Worm (Caenorhabditis elegans): ENCODE data around the gene F21C10.4.

DNA sequence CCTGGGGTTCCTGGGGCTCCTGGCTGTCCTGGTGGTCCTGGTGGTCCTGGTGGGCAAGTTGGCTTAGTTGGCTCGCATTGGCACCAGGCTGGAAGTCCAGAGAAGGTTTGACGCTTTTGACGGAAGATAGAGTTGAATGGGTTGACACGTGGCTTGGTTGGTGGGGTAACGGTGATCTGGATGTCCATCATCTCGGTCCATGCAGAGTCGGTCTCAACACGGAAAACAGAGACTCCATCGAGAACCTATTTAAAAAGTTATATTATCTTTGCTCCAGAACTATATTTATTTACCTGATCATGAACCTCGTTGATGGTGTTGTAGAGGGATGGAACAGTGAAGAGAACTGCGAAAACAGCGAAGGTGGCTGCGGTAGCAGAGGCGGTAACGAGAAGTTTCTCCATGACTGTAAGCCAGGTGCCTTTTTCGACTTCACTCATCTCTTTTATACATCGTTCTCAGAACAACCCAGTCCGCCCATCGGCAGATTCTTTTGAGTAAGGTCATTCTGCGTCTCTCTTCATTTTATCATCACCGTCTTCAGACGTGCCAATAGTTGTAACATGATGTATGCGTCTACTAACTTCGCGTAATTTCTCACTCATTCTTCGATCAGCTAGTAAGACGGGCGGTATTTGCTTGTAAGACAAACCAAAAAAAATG, 33.9 kb downstream of the F21C10.4 start, which contains the start of gene col-144:
- TF ChIP-seq gei-8 (GFP tag; optimal IDR thresholded peaks at IDR 0.05) (no peak), nhr-10 (tag; optimal IDR thresholded peaks at IDR 0.05) (no peak), unc-39 (tag; optimal IDR thresholded peaks at IDR 0.05) (no peak), F26F4.8 (GFP tag; conservative IDR thresholded peaks at IDR 0.05) (no peak), unc-130 (GFP tag; optimal IDR thresholded peaks at IDR 0.05) (no peak), jun-1 (tag; optimal IDR thresholded peaks at IDR 0.05) (no peak), aha-1 (tag) (peak; percentile 95), nhr-77 (tag; optimal IDR thresholded peaks at IDR 0.05) (no peak), zag-1 (tag; optimal IDR thresholded peaks at IDR 0.05) (no peak), dmd-6 (GFP tag; IDR thresholded peaks at IDR 0.05) (no peak), nhr-76 (tag; optimal IDR thresholded peaks at IDR 0.05) (no peak), lin-39 (tag; optimal IDR thresholded peaks at IDR 0.05) (no peak), pha-4 (GFP tag; IDR thresholded peaks at IDR 0.05) (no peak), pha-4 (tag; optimal IDR thresholded peaks at IDR 0.05) (no peak)
